Fruit fly (Drosophila melanogaster): ENCODE measurements around the gene Or35a.
A peak's percentile ranks its signal among the peaks of the same experiment; 100 is the strongest.

The Or35a gene

DNA sequence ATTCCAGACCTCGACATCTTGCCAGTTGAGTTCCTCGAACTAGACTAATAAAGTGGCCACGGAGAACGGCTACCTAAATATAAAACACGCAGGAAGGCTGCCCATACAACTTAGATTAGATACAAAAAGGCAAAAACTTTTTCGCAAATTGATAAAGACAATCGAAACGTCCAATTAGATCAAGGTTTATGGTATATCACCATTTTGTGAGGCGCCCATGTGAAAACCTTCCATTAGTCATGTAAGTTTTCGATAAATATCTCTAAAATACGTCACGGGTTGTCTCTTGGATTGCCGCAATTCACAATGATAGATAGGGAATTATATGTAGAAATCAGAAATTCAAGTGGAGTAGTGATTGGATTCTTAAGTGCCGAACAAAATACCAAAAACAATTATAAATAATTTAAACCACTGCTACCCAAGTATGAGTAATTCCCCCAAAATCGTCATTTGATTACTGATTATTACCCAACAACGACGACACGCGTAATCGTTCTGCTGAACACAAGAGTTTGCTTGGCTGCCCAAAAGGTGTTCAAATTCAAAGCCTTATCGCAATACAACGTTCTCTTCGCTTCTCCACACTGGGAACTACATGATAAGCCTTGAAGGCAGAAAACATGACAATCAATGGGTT, 11.6 kb downstream of the Or35a start, which contains the start of gene CG15255 (continued):
- TF ChIP-seq CG15514 (GFP tag; optimal IDR thresholded peaks at IDR 0.05) (no peak), slbo (GFP tag; IDR thresholded peaks at IDR 0.05) (no peak), CG4617 (GFP tag; optimal IDR thresholded peaks at IDR 0.05; ENCODE audit: borderline replicate concordance) (no peak), Blimp-1 (GFP tag; optimal IDR thresholded peaks at IDR 0.05) (no peak), repo (GFP tag; optimal IDR thresholded peaks at IDR 0.05) (no peak), Dp (GFP tag; optimal IDR thresholded peaks at IDR 0.05) (no peak), CG1529 (GFP tag; optimal IDR thresholded peaks at IDR 0.05) (no peak), CG14050 (GFP tag; IDR thresholded peaks at IDR 0.05) (no peak), crp (GFP tag; optimal IDR thresholded peaks at IDR 0.05) (no peak), Dad (GFP tag; optimal IDR thresholded peaks at IDR 0.05) (no peak), chif (GFP tag; optimal IDR thresholded peaks at IDR 0.05) (no peak), Side (GFP tag; optimal IDR thresholded peaks at IDR 0.05) (no peak), Lim3 (GFP tag; IDR thresholded peaks at IDR 0.05) (peak; percentile 24; the same call in 1 of the 2 replicates)

DNA sequence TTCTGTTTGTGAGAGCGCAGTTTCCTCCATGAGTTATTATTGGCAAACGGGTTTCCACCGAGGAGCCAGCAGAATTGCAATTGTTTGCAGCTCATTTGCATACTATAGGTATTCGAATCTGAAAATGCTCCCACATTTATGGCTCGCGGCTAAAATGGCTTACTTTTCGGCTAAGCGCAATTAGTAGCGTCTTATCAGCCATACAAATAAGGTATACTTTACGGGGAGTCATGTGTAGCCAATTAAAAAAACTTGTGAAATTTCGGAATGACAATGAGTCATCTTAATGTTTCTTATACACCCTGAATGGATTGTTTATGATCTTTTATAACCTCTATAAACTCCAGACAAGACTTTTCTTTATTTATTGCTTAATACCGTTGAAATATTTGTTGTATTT, 14.2 kb downstream of the Or35a start:
- TF ChIP-seq kay (GFP tag; optimal IDR thresholded peaks at IDR 0.05) (peak; percentile 26), ara (GFP tag; IDR thresholded peaks at IDR 0.05) (no peak), Sry-β (GFP tag; optimal IDR thresholded peaks at IDR 0.05) (no peak), CG3995 (GFP tag; optimal IDR thresholded peaks at IDR 0.05) (peak; percentile 72), Vsx1 (GFP tag; optimal IDR thresholded peaks at IDR 0.05) (peak; percentile 69)

All from whole organism, embryonic.